Worm (Caenorhabditis elegans) whole organism, L4 larva: ENCODE data around the gene frm-8.

Experiments
- D1046.2 ChIP-seq: fragments of 200-800 bp; sonication (Bioruptor generic); IDR thresholded peaks from 2 replicates; pipeline ENCODE4 v1.3.6; 2022; ENCODE audit warnings: missing genetic modification characterization, missing compliant biosample characterization
- F10B5.3 ChIP-seq: sonication (generic microtip); optimal IDR thresholded peaks from 2 replicates; lab custom pipeline; 2016; ENCODE audit warnings: mild to moderate bottlenecking, missing genetic modification characterization, missing compliant biosample characterization
- F26F4.8 ChIP-seq: fragments of 200-800 bp; sonication (Bioruptor generic); conservative IDR thresholded peaks from 2 replicates; pipeline ENCODE4 v1.3.6; 2022; ENCODE audit warnings: missing genetic modification characterization, missing compliant biosample characterization
- F49E8.2 ChIP-seq: sonication (generic microtip); optimal IDR thresholded peaks from 2 replicates; lab custom pipeline; 2016; ENCODE audit warnings: missing compliant biosample characterization, mild to moderate bottlenecking, missing genetic modification characterization, borderline replicate concordance
- T26A8.4 ChIP-seq: fragments of 200-800 bp; sonication (Bioruptor generic); IDR thresholded peaks from 2 replicates; pipeline ENCODE4 v1.3.6; 2022; ENCODE audit warnings: missing genetic modification characterization, missing compliant biosample characterization
- Y75B8A.6 ChIP-seq: fragments of 200-800 bp; sonication (Bioruptor generic); IDR thresholded peaks from 2 replicates; pipeline ENCODE4 v1.3.6; 2022; ENCODE audit warnings: missing genetic modification reagents, missing genetic modification characterization, missing compliant biosample characterization
- aha-1 ChIP-seq: fragments of 150-350 bp; peaks from one replicate; lab custom pipeline; 2014; ENCODE audit warnings: missing biosample characterization, missing genetic modification characterization
- aly-2 ChIP-seq: sonication (generic microtip); optimal IDR thresholded peaks from 2 replicates; lab custom pipeline; 2018; ENCODE audit warnings: missing biosample characterization, missing genetic modification characterization
- arid-1 ChIP-seq: fragments of 200-800 bp; sonication (Bioruptor generic); conservative IDR thresholded peaks from 2 replicates; pipeline ENCODE4 v1.3.6; 2022; ENCODE audit warnings: missing genetic modification reagents, missing genetic modification characterization, missing compliant biosample characterization
- ceh-20 ChIP-seq: fragments of 200-800 bp; sonication (Bioruptor generic); IDR thresholded peaks from 2 replicates; pipeline ENCODE4 v1.3.6; 2022; ENCODE audit warnings: missing genetic modification reagents, missing genetic modification characterization, missing compliant biosample characterization
- ceh-28 ChIP-seq: fragments of 150-350 bp; optimal IDR thresholded peaks from 2 replicates; lab custom pipeline; 2014; ENCODE audit warnings: missing biosample characterization, missing genetic modification reagents, missing genetic modification characterization
- ceh-32 ChIP-seq: sonication (generic microtip); optimal IDR thresholded peaks from 2 replicates; lab custom pipeline; 2016; ENCODE audit warnings: mild to moderate bottlenecking, missing genetic modification characterization, missing compliant biosample characterization; ENCODE audit not compliant: poor library complexity
- ceh-44 ChIP-seq: fragments of 200-800 bp; sonication (Bioruptor generic); IDR thresholded peaks from 2 replicates; pipeline ENCODE4 v1.3.6; 2022; ENCODE audit warnings: missing genetic modification reagents, missing genetic modification characterization, missing compliant biosample characterization
- ceh-62 ChIP-seq: sonication (generic microtip); optimal IDR thresholded peaks from 2 replicates; lab custom pipeline; 2017; ENCODE audit warnings: missing biosample characterization, missing genetic modification characterization
- ceh-82 ChIP-seq: sonication (generic microtip); optimal IDR thresholded peaks from 2 replicates; lab custom pipeline; 2017; ENCODE audit warnings: missing biosample characterization, missing genetic modification characterization
- cey-2 ChIP-seq: sonication (generic microtip); optimal IDR thresholded peaks from 3 replicates; lab custom pipeline; 2017; ENCODE audit warnings: missing genetic modification characterization, mild to moderate bottlenecking, missing compliant biosample characterization, antibody characterized with exemption, borderline replicate concordance; ENCODE audit not compliant: insufficient read depth
- dmd-6 ChIP-seq: fragments of 200-800 bp; sonication (Bioruptor generic); IDR thresholded peaks from 2 replicates; pipeline ENCODE4 v1.3.6; 2022; ENCODE audit warnings: missing genetic modification reagents, missing genetic modification characterization, missing compliant biosample characterization
- dmd-8 ChIP-seq: fragments of 200-800 bp; sonication (Bioruptor generic); IDR thresholded peaks from 2 replicates; pipeline ENCODE4 v1.3.6; 2022; ENCODE audit warnings: missing genetic modification characterization, missing compliant biosample characterization
- egl-27 ChIP-seq: sonication (generic microtip); optimal IDR thresholded peaks from 3 replicates; lab custom pipeline; 2017; ENCODE audit warnings: missing biosample characterization, missing genetic modification reagents, missing genetic modification characterization
- fkh-10 ChIP-seq: fragments of 150-350 bp; optimal IDR thresholded peaks from 2 replicates; lab custom pipeline; 2014; ENCODE audit warnings: missing biosample characterization, missing genetic modification reagents, missing genetic modification characterization
- fos-1 ChIP-seq: fragments of 150-350 bp; optimal IDR thresholded peaks from 2 replicates; lab custom pipeline; 2014; ENCODE audit warnings: missing biosample characterization, missing genetic modification characterization
- hif-1 ChIP-seq, 2 experiments: sonication (generic microtip); optimal IDR thresholded peaks; 2 replicates each; lab custom pipeline; 2016 to 2017; ENCODE audit warnings: missing compliant biosample characterization in 2 of 2, missing genetic modification characterization in 2 of 2, missing genetic modification reagents in 2 of 2, missing genotype in 2 of 2, mild to moderate bottlenecking in 1 of 2
- hlh-11 ChIP-seq: fragments of 200-800 bp; sonication (Bioruptor generic); optimal IDR thresholded peaks from 2 replicates; lab custom pipeline; 2018; ENCODE audit warnings: mild to moderate bottlenecking, missing genetic modification characterization, missing compliant biosample characterization
- hmg-1.1 ChIP-seq: fragments of 200-800 bp; sonication (Bioruptor generic); IDR thresholded peaks from 2 replicates; pipeline ENCODE4 v1.3.6; 2022; ENCODE audit warnings: missing genetic modification reagents, missing genetic modification characterization, missing compliant biosample characterization
- lin-1 ChIP-seq: fragments of 200-800 bp; sonication (Bioruptor generic); IDR thresholded peaks from 2 replicates; pipeline ENCODE4 v1.3.6; 2022; ENCODE audit warnings: missing genetic modification reagents, missing genetic modification characterization, missing compliant biosample characterization
- lin-13 ChIP-seq: fragments of 150-350 bp; optimal IDR thresholded peaks from 2 replicates; lab custom pipeline; 2014; ENCODE audit warnings: missing biosample characterization, missing genetic modification reagents, missing genetic modification characterization
- lir-3 ChIP-seq: sonication (generic microtip); optimal IDR thresholded peaks from 2 replicates; lab custom pipeline; 2016; ENCODE audit warnings: mild to moderate bottlenecking, missing genetic modification characterization, missing compliant biosample characterization
- mdl-1 ChIP-seq, 2 experiments: fragments of 150-350 bp in 1 of 2; sonication (generic microtip) in 1 of 2; optimal IDR thresholded peaks; 2 replicates each; lab custom pipeline; 2014 to 2017; ENCODE audit warnings: missing biosample characterization in 2 of 2, missing genetic modification characterization in 2 of 2
- nhr-102 ChIP-seq: sonication (generic microtip); optimal IDR thresholded peaks from 2 replicates; lab custom pipeline; 2016; ENCODE audit warnings: mild to moderate bottlenecking, missing genetic modification characterization, moderate library complexity, missing compliant biosample characterization
- nhr-11 ChIP-seq: fragments of 150-350 bp; optimal IDR thresholded peaks from 2 replicates; lab custom pipeline; 2014; ENCODE audit warnings: missing biosample characterization, missing genetic modification characterization
- nhr-111 ChIP-seq: fragments of 200-800 bp; sonication (Bioruptor generic); optimal IDR thresholded peaks from 2 replicates; lab custom pipeline; 2018; ENCODE audit warnings: mild to moderate bottlenecking, missing genetic modification characterization, missing compliant biosample characterization
- nhr-25 ChIP-seq: sonication (generic microtip); optimal IDR thresholded peaks from 2 replicates; lab custom pipeline; 2017; ENCODE audit warnings: missing genetic modification characterization, mild to moderate bottlenecking, missing compliant biosample characterization, antibody characterized with exemption, moderate library complexity, borderline replicate concordance; ENCODE audit not compliant: insufficient read depth
- nhr-48 ChIP-seq: sonication (generic microtip); optimal IDR thresholded peaks from 2 replicates; lab custom pipeline; 2016; ENCODE audit warnings: mild to moderate bottlenecking, missing genetic modification characterization, missing compliant biosample characterization
- rbr-2 ChIP-seq: sonication (generic microtip); optimal IDR thresholded peaks from 2 replicates; lab custom pipeline; 2016; ENCODE audit warnings: missing genotype, missing genetic modification characterization, missing compliant biosample characterization
- set-16 ChIP-seq: fragments of 200-800 bp; sonication (Bioruptor generic); IDR thresholded peaks from 2 replicates; pipeline ENCODE4 v1.3.6; 2022; ENCODE audit warnings: missing genetic modification reagents, missing genetic modification characterization, missing compliant biosample characterization
- snpc-1.2 ChIP-seq: fragments of 200-800 bp; sonication (Bioruptor generic); IDR thresholded peaks from 2 replicates; pipeline ENCODE4 v1.3.6; 2022; ENCODE audit warnings: missing genetic modification reagents, missing genetic modification characterization, missing compliant biosample characterization
- tag-97 ChIP-seq: fragments of 200-800 bp; sonication (Bioruptor generic); IDR thresholded peaks from 2 replicates; pipeline ENCODE4 v1.3.6; 2022; ENCODE audit warnings: missing genetic modification characterization, missing compliant biosample characterization
- unc-130 ChIP-seq: sonication (generic microtip); optimal IDR thresholded peaks from 2 replicates; lab custom pipeline; 2016; ENCODE audit warnings: missing genetic modification reagents, missing genetic modification characterization, missing compliant biosample characterization
- unc-62 ChIP-seq, 3 experiments: fragments of 150-350 bp in 1 of 3; sonication (generic microtip); optimal IDR thresholded peaks in 2 of 3; peaks in 1 of 3; 1 replicate in 1 of 3; 2 replicates in 2 of 3; lab custom pipeline; 2014 to 2017; ENCODE audit warnings: missing biosample characterization in 3 of 3, missing genetic modification characterization in 3 of 3, missing genetic modification reagents in 3 of 3, missing genotype in 1 of 3
- vab-7 ChIP-seq: fragments of 200-800 bp; sonication (Bioruptor generic); IDR thresholded peaks from 2 replicates; pipeline ENCODE4 v1.3.6; 2022; ENCODE audit warnings: missing genetic modification reagents, missing genetic modification characterization, missing compliant biosample characterization
- ztf-7 ChIP-seq: fragments of 150-350 bp; optimal IDR thresholded peaks from 2 replicates; lab custom pipeline; 2014; ENCODE audit warnings: missing biosample characterization, missing genetic modification characterization

The frm-8 gene

DNA sequence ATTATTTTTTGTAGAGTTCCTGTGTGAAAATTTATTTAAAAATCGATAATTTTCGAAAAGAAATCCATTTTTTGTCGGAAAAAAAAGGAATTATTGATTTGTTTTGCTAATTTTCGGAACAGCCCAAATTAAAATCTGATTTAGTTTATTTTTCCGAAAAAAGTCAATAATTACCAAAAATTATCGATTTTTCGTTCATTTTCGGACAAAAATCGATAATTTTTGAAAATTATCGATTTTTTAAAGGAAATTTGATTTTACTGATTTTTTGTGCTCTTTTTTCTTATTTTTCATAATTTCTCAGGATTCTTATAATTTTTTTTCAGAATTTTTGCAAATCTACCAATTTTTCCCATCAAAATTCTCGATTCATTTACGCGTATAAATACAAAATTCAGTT, 22.4 kb upstream of the frm-8 start:
- TF ChIP-seq F26F4.8 (GFP tag; lab: Robert Waterston, UW) (no peak), ztf-7 (no peak), lin-1 (GFP tag; lab: Robert Waterston, UW) (no peak), hif-1 (tag; optimal IDR thresholded peaks at IDR 0.05; lab: Kevin White, UChicago) (no peak), F49E8.2 (tag; lab: Kevin White, UChicago) (no peak), ceh-62 (tag; lab: Kevin White, UChicago) (no peak), T26A8.4 (GFP tag; lab: Robert Waterston, UW) (no peak), ceh-28 (peak; percentile 31), Y75B8A.6 (no peak)

ce11 chrIII:3240893-3241292, 21.9 kb upstream of the frm-8 start:
- TF ChIP-seq aha-1 (peak; percentile 15), rbr-2 (tag; lab: Kevin White, UChicago) (no peak), hlh-11 (tag; lab: Kevin White, UChicago) (no peak), unc-62 (GFP tag; optimal IDR thresholded peaks at IDR 0.05 in 1 of 2; lab: Kevin White, UChicago) (peak in 1 of 2 experiments; percentile 10), unc-62 (tag; optimal IDR thresholded peaks at IDR 0.05; lab: Kevin White, UChicago) (no peak), nhr-48 (no peak), unc-130 (GFP tag; lab: Kevin White, UChicago) (no peak), ceh-28 (peak; percentile 88)

DNA sequence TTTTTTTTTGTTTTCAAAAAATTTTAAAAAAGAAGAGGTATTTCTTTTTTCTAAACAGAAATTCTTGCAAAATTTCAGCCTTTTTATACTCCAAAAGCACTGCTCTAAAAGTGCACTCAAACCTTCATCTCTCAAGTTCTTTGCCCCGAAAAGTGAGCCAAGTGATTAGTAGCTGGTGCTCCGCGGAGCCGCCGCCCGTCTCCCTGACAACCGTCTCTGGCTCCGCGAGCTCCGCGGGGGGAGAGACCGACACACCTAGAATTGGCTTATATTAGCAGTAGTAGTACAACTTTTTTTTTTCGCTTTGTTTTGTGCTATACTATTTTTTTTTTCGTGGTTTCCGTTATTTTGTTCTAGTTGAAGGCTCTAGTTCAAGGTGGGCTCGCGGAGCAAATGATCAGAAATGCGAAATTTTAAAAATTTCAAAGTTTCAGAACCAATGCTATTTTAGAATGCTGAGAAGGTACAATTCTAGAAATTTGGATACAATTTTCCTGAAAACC, 13.8 kb upstream of the frm-8 start, which contains the start of gene Y53G8AL.1:
Gene Y53G8AL.1, plus strand, starts transcription at position 453 of the 503 bp plus-strand sequence.
- TF ChIP-seq set-16 (GFP tag; lab: Robert Waterston, UW) (peak; percentile 71), aly-2 (no peak)

ce11 chrIII:3224102-3224501, 5.2 kb upstream of the frm-8 start:
- TF ChIP-seq egl-27, result no peak
- no peak for TF ChIP-seq fos-1 (tag; lab: Kevin White, UChicago)
- no peak for TF ChIP-seq F10B5.3 (tag; lab: Kevin White, UChicago)
- no peak for TF ChIP-seq snpc-1.2 (GFP tag; lab: Robert Waterston, UW)
- TF ChIP-seq lin-13 (GFP tag; lab: Kevin White, UChicago), result no peak
- TF ChIP-seq ceh-44 (GFP tag; lab: Robert Waterston, UW), result no peak
- TF ChIP-seq D1046.2 (GFP tag; lab: Robert Waterston, UW), result no peak
- no peak for TF ChIP-seq mdl-1 (tag; optimal IDR thresholded peaks at IDR 0.05; lab: Kevin White, UChicago)
- TF ChIP-seq ceh-20 (GFP tag; lab: Robert Waterston, UW), result no peak
- TF ChIP-seq dmd-8 (GFP tag; lab: Robert Waterston, UW), result no peak
- TF ChIP-seq aly-2, result no peak
- TF ChIP-seq nhr-111 (GFP tag; lab: Kevin White, UChicago), result no peak
- TF ChIP-seq dmd-6 (GFP tag; lab: Robert Waterston, UW), result no peak

ce11 chrIII:3222707-3223106, 3.8 kb upstream of the frm-8 start:
- TF ChIP-seq rbr-2 (tag; lab: Kevin White, UChicago) (no peak), set-16 (GFP tag; lab: Robert Waterston, UW) (peak; percentile 53), tag-97 (GFP tag; lab: Robert Waterston, UW) (no peak)
- TF ChIP-seq, all 104 proteins: peak for 1

DNA sequence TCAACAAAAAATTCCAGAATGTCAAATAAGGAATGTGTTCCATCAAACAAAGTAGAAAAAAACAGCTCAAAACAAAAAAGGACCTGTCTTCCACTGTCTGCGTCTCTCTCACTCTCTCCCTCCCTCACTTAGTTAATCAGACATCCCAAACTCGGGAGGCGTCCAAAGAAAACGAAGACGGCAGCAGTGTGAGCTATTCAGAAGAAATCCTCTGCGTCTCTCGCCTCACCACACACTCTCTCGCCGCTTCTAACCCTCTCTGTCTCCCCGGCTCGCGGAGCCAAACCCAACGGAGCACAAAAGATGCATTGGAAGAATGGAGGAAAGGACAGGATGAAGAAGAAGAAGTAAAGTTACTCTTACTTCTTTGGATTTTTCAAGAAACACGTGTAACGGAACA, 1.3 kb upstream of the frm-8 start:
- TF ChIP-seq lir-3 (tag; lab: Kevin White, UChicago) (no peak), hmg-1.1 (peak; percentile 72), unc-62 (GFP tag; optimal IDR thresholded peaks at IDR 0.05 in 1 of 2; lab: Kevin White, UChicago) (peak in 1 of 2 experiments; percentile 64), unc-62 (tag; optimal IDR thresholded peaks at IDR 0.05; lab: Kevin White, UChicago) (no peak), T26A8.4 (GFP tag; lab: Robert Waterston, UW) (no peak), ceh-44 (GFP tag; lab: Robert Waterston, UW) (no peak), cey-2 (no peak), ceh-82 (tag; lab: Kevin White, UChicago) (no peak), vab-7 (GFP tag; lab: Robert Waterston, UW) (no peak), ceh-32 (tag; lab: Kevin White, UChicago) (no peak), nhr-25 (tag; lab: Kevin White, UChicago) (no peak), nhr-11 (no peak), set-16 (GFP tag; lab: Robert Waterston, UW) (peak; percentile 54; the same call in 1 of the 2 replicates), nhr-102 (no peak), fkh-10 (GFP tag; lab: Kevin White, UChicago) (peak; percentile 56), aha-1 (no peak), arid-1 (GFP tag; lab: Robert Waterston, UW) (0 out of 2 replicates have a peak, but pooled peaks have one; percentile 17)
